Worm (Caenorhabditis elegans): ENCODE data around the gene ocr-1.
A peak's percentile ranks its signal among the peaks of the same experiment; 100 is the strongest.

Gene ocr-1

ce11 chrV:10768892-10769291 lies 4.7 kb downstream of the ocr-1 start (continued):
- TF ChIP-seq snpc-4 (GFP tag; optimal IDR thresholded peaks at IDR 0.05) (no peak), snpc-4 (tag; optimal IDR thresholded peaks at IDR 0.05) (no peak), ceh-91 (GFP tag; IDR thresholded peaks at IDR 0.05) (no peak), F10E7.11 (tag; optimal IDR thresholded peaks at IDR 0.05) (no peak), aptf-2 (GFP tag; conservative IDR thresholded peaks at IDR 0.05) (no peak), zim-3 (tag; optimal IDR thresholded peaks at IDR 0.05) (no peak), ZK185.1 (tag; optimal IDR thresholded peaks at IDR 0.05; ENCODE audit: poor library complexity, severe bottlenecking) (no peak), nfya-2 (GFP tag; IDR thresholded peaks at IDR 0.05) (no peak)

ce11 chrV:10770026-10770425 lies 5.9 kb downstream of the ocr-1 start, which contains the start of the genes D1054.1 and pas-2:
TSS of gene D1054.1 (minus strand) at chrV:10770217.
TSS of gene pas-2 (plus strand) at chrV:10770368.
- peak; percentile 40; the same call in 1 of the 2 replicates for TF ChIP-seq mcd-1 (GFP tag; IDR thresholded peaks at IDR 0.05)
- no peak for TF ChIP-seq F22D6.2 (tag; optimal IDR thresholded peaks at IDR 0.05)
- no peak for TF ChIP-seq snpc-4 (GFP tag; optimal IDR thresholded peaks at IDR 0.05)
- TF ChIP-seq snpc-4 (tag; optimal IDR thresholded peaks at IDR 0.05): peak in 1 of 4 experiments; percentile 33

- TF ChIP-seq F39B2.1 (GFP tag; IDR thresholded peaks at IDR 0.05) (0 out of 2 replicates have a peak, but pooled peaks have one; percentile 50), hlh-26 (GFP tag; conservative IDR thresholded peaks at IDR 0.05) (no peak), nfya-1 (tag; optimal IDR thresholded peaks at IDR 0.05; ENCODE audit: borderline replicate concordance, insufficient read depth) (no peak), lin-54 (GFP tag; optimal IDR thresholded peaks at IDR 0.05) (peak; percentile 5), Y53G8AR.9 (GFP tag; conservative IDR thresholded peaks at IDR 0.05) (0 out of 2 replicates have a peak, but pooled peaks have one; percentile 63), Y79H2A.3 (GFP tag; conservative IDR thresholded peaks at IDR 0.05) (0 out of 2 replicates have a peak, but pooled peaks have one; percentile 43), aptf-3 (GFP tag; IDR thresholded peaks at IDR 0.05) (no peak), aptf-2 (GFP tag; conservative IDR thresholded peaks at IDR 0.05) (no peak), rec-8 (tag; optimal IDR thresholded peaks at IDR 0.05) (no peak), hrde-1 (tag; optimal IDR thresholded peaks at IDR 0.05; ENCODE audit: borderline replicate concordance) (peak; percentile 20), nfyb-1 (GFP tag; IDR thresholded peaks at IDR 0.05) (0 out of 2 replicates have a peak, but pooled peaks have one; percentile 41), snpc-1.3 (tag; optimal IDR thresholded peaks at IDR 0.05; ENCODE audit: insufficient read depth) (peak; percentile 49), madf-3 (GFP tag; IDR thresholded peaks at IDR 0.05) (peak; percentile 74; the same call in 1 of the 2 replicates), lsl-1 (GFP tag; optimal IDR thresholded peaks at IDR 0.05) (no peak), chd-7 (tag; optimal IDR thresholded peaks at IDR 0.05) (no peak), zim-3 (tag; optimal IDR thresholded peaks at IDR 0.05) (no peak), attf-6 (GFP tag; IDR thresholded peaks at IDR 0.05) (no peak), hsf-1 (GFP tag; IDR thresholded peaks at IDR 0.05) (peak; percentile 51; the same call in 1 of the 2 replicates), him-1 (tag; optimal IDR thresholded peaks at IDR 0.05) (no peak), B0336.3 (GFP tag; IDR thresholded peaks at IDR 0.05) (0 out of 2 replicates have a peak, but pooled peaks have one; percentile 15), ekl-4 (GFP tag; IDR thresholded peaks at IDR 0.05) (peak; percentile 50; the same call in 1 of the 2 replicates), B0261.1 (tag; optimal IDR thresholded peaks at IDR 0.05) (no peak), C17E4.6 (GFP tag; IDR thresholded peaks at IDR 0.05) (no peak), zfh-2 (GFP tag; conservative IDR thresholded peaks at IDR 0.05) (no peak), ceh-100 (GFP tag; IDR thresholded peaks at IDR 0.05) (no peak), hlh-12 (tag; optimal IDR thresholded peaks at IDR 0.05) (no peak), snpc-3.4 (tag; optimal IDR thresholded peaks at IDR 0.05) (peak; percentile 15), madf-6 (GFP tag; IDR thresholded peaks at IDR 0.05) (peak; percentile 49; the same call in 1 of the 2 replicates)
These were observed 7.2 kb downstream of the ocr-1 start, which contains the start of gene D1054.3 for ce11 chrV:10771390-10771789. TSS of gene D1054.3 (plus strand) at chrV:10771451.

Data from whole organism, young adult.